Worm (Caenorhabditis elegans) whole organism, L3 larva: Measurements from ENCODE around the gene col-159.

ENCODE experiments used
- aly-2 ChIP-seq: fragments of 150-350 bp; optimal IDR thresholded peaks from 2 replicates; lab custom pipeline; 2014; ENCODE audit warnings: missing biosample characterization, missing genetic modification characterization
- ceh-16 ChIP-seq: sonication (generic microtip); optimal IDR thresholded peaks from 2 replicates; lab custom pipeline; 2017; ENCODE audit warnings: missing biosample characterization, missing genetic modification characterization
- pha-4 ChIP-seq: fragments of 150-350 bp; optimal IDR thresholded peaks from 2 replicates; lab custom pipeline; 2014; ENCODE audit warnings: missing biosample characterization, missing genetic modification reagents, missing genetic modification characterization

- TF ChIP-seq pha-4 (tag; lab: Kevin White, UChicago) (no peak), aly-2 (tag; lab: Kevin White, UChicago) (no peak), ceh-16 (no peak)
Measured at ce11 chrV:13212584-13212983, 10.6 kb upstream of the col-159 start.
